Fruit fly (Drosophila melanogaster): Measurements from ENCODE around the gene CG18746.

Gene CG18746

DNA sequence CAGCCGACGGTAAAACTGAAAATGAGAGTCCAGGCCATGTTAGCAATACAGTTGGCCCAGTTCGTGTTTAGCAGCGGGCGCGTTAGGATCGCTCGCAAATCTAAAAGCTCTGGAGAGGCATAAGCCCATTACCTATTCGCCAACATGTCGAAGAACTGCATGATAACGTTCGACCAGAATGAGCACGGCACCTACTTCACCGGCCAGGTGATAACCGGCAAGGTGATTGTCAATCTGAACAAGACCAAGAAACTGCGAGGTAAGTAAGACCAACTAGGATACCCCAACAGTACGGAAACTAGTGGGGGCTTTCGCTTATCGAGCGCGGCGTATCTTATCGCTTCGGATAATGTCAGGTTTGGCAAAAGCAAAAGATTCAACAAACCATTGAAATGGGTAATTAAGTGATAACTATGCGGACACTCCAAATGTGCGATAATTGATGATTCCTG is 622 bp upstream of the CG18746 start, which contains the start of gene CG10086 (continued):
- TF ChIP-seq Jarid2 (GFP tag; optimal IDR thresholded peaks at IDR 0.05) (peak; percentile 1), GATAe (GFP tag; conservative IDR thresholded peaks at IDR 0.05) (peak; percentile 79), exex (tag; optimal IDR thresholded peaks at IDR 0.05) (peak; percentile 99), grn (GFP tag; optimal IDR thresholded peaks at IDR 0.05) (peak; percentile 74)

DNA sequence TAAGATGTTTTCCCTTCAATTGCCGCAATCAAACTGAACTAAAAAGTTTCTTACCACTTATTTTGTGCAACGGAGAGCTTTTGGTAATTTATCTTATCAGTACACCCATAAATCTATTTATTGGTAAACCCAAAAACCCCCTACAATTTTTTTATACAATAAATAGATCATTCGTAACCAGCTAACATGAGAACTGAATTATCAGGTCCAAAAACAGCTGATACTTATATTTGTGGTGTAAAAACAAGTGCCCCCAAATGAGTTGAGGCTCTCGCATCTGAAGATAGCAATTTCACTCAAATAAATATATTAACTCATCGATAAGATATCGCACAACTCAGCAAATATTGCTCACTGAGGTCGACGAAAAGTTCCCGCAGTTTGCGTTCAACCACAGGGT is 2.1 kb downstream of the CG18746 start, which contains the start of gene CG18748:
TSS of gene CG18748 (minus strand) at position 25 of the 400 bp plus-strand sequence.
- peak; percentile 87 for TF ChIP-seq exex (tag; optimal IDR thresholded peaks at IDR 0.05)
- no peak for TF ChIP-seq CG32532 (GFP tag; IDR thresholded peaks at IDR 0.05)
- no peak for TF ChIP-seq CG3995 (GFP tag; optimal IDR thresholded peaks at IDR 0.05)
- no peak for TF ChIP-seq ranshi (GFP tag; IDR thresholded peaks at IDR 0.05)
- TF ChIP-seq MBD-R2 (GFP tag; IDR thresholded peaks at IDR 0.05), result no peak
- no peak for TF ChIP-seq twi (tag; optimal IDR thresholded peaks at IDR 0.05)
- TF ChIP-seq CG4730 (GFP tag; IDR thresholded peaks at IDR 0.05), result no peak
- peak; percentile 72; the same call in 1 of the 3 replicates for TF ChIP-seq z (GFP tag; IDR thresholded peaks at IDR 0.05)
- TF ChIP-seq CoRest (tag; optimal IDR thresholded peaks at IDR 0.05), result no peak
- TF ChIP-seq CG12659 (GFP tag; optimal IDR thresholded peaks at IDR 0.05), result no peak
- no peak for TF ChIP-seq CG18262 (tag; optimal IDR thresholded peaks at IDR 0.05)
- no peak for TF ChIP-seq Six4 (GFP tag; optimal IDR thresholded peaks at IDR 0.05)
- peak; percentile 5 for TF ChIP-seq Hey (tag; optimal IDR thresholded peaks at IDR 0.05)
- TF ChIP-seq zfh2 (GFP tag; optimal IDR thresholded peaks at IDR 0.05), result no peak
- no peak for TF ChIP-seq bab2 (GFP tag; optimal IDR thresholded peaks at IDR 0.05)
- TF ChIP-seq CG5180 (GFP tag; optimal IDR thresholded peaks at IDR 0.05), result peak; percentile 19
- TF ChIP-seq CG7271 (tag; optimal IDR thresholded peaks at IDR 0.05), result no peak
- no peak for TF ChIP-seq E2f1 (GFP tag; IDR thresholded peaks at IDR 0.05)
- TF ChIP-seq CG6813 (GFP tag; optimal IDR thresholded peaks at IDR 0.05), result no peak
- TF ChIP-seq p53 (GFP tag; optimal IDR thresholded peaks at IDR 0.05), result no peak
- no peak for TF ChIP-seq Hr51 (GFP tag; optimal IDR thresholded peaks at IDR 0.05)
- no peak for TF ChIP-seq Lpt (GFP tag; optimal IDR thresholded peaks at IDR 0.05)
- TF ChIP-seq sd (tag; optimal IDR thresholded peaks at IDR 0.05), result peak; percentile 16
- no peak for TF ChIP-seq HmgZ (tag; optimal IDR thresholded peaks at IDR 0.05)
- no peak for TF ChIP-seq Antp (GFP tag; optimal IDR thresholded peaks at IDR 0.05)
- TF ChIP-seq mirr (GFP tag; optimal IDR thresholded peaks at IDR 0.05), result peak; percentile 59
- TF ChIP-seq sens-2 (GFP tag; IDR thresholded peaks at IDR 0.05), result no peak
- TF ChIP-seq Elba2 (GFP tag; optimal IDR thresholded peaks at IDR 0.05), result no peak
- TF ChIP-seq CrebB (tag; optimal IDR thresholded peaks at IDR 0.05), result no peak
- TF ChIP-seq CG34376 (GFP tag; optimal IDR thresholded peaks at IDR 0.05), result peak; percentile 59
- no peak for TF ChIP-seq CG10654 (GFP tag; optimal IDR thresholded peaks at IDR 0.05)
- no peak for TF ChIP-seq Neu2 (GFP tag; optimal IDR thresholded peaks at IDR 0.05; ENCODE audit: borderline replicate concordance)
- TF ChIP-seq grn (GFP tag; optimal IDR thresholded peaks at IDR 0.05), result peak; percentile 24
- peak; percentile 92 for TF ChIP-seq sug (tag; optimal IDR thresholded peaks at IDR 0.05)
- no peak for TF ChIP-seq CG8290 (GFP tag; optimal IDR thresholded peaks at IDR 0.05)
- TF ChIP-seq CG8290 (tag; optimal IDR thresholded peaks at IDR 0.05), result no peak
- TF ChIP-seq CG42726 (GFP tag; IDR thresholded peaks at IDR 0.05; ENCODE audit: partially characterized antibody), result no peak
- TF ChIP-seq cg (GFP tag; optimal IDR thresholded peaks at IDR 0.05), result no peak
- peak in 1 of 2 experiments; percentile 22 for TF ChIP-seq Pdp1 (GFP tag; optimal IDR thresholded peaks at IDR 0.05)
- TF ChIP-seq CG3847 (GFP tag; IDR thresholded peaks at IDR 0.05), result no peak
- peak in 1 of 2 experiments; percentile 12 for TF ChIP-seq crp (GFP tag; optimal IDR thresholded peaks at IDR 0.05)
